Worm (Caenorhabditis elegans): ENCODE data around the gene F26D2.13.

F26D2.13 gene

DNA sequence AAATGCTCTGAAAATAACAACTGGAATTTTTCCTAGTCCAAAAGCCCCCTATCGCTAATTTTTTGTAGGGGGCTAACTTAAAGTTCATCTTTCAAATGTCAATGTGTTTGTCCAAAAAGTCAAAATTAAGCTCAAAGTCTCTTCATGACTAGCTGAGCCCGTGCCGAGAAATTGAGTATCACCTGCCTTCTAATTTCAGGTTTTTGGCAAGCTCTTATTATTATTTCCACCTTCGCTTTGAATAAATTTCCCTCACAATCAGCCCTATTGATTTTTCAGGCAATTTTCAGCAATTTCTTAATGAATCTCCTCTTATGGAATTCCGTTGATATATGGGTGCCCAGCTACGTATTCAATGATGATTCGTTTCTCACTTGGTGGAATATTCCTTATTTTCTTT is 36.0 kb downstream of the F26D2.13 start, which contains the start of gene sre-36:
TSS of gene sre-36 (plus strand) at position 301 of the 400 bp plus-strand sequence.
- no peak for TF ChIP-seq lin-14 (GFP tag; optimal IDR thresholded peaks at IDR 0.05)
- no peak for TF ChIP-seq unc-30 (tag; optimal IDR thresholded peaks at IDR 0.05)
- TF ChIP-seq C04F5.9 (tag; optimal IDR thresholded peaks at IDR 0.05) = no peak

DNA sequence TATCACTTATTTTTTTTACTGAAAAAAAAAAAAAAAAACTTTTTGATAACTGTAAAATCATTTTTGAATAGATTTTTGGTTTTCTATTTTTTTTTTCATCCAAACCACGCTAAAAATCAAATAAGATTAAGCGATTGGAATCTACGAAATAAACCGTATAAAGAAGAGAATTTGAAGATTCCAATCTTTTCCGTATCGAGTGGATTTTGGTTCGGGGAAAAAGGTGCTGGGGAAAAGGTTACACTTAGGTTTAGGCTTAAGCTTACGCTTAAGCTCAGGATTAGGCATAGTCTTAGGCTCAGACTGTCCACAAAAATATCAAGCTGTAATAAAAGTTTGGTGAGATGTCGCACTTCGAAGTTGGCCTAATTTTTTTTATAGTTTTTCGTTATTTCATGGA is 39.7 kb downstream of the F26D2.13 start, which contains the start of gene F13A7.12:
TSS of gene F13A7.12 (plus strand) at position 301 of the 400 bp plus-strand sequence.
- TF ChIP-seq mdl-1 (tag; optimal IDR thresholded peaks at IDR 0.05) (no peak), lin-39 (tag; optimal IDR thresholded peaks at IDR 0.05) (no peak), nhr-76 (tag; optimal IDR thresholded peaks at IDR 0.05) (no peak), fkh-8 (tag; optimal IDR thresholded peaks at IDR 0.05) (no peak), efl-1 (optimal IDR thresholded peaks at IDR 0.05) (no peak), efl-1 (GFP tag; optimal IDR thresholded peaks at IDR 0.05 in 1 of 2) (no peak), aly-2 (tag; optimal IDR thresholded peaks at IDR 0.05) (no peak), C04F5.9 (tag; optimal IDR thresholded peaks at IDR 0.05) (no peak), egl-13 (tag; optimal IDR thresholded peaks at IDR 0.05) (no peak), mef-2 (tag; optimal IDR thresholded peaks at IDR 0.05) (no peak), pax-3 (tag; optimal IDR thresholded peaks at IDR 0.05) (no peak), unc-98 (GFP tag; IDR thresholded peaks at IDR 0.05) (no peak), fkh-4 (tag; optimal IDR thresholded peaks at IDR 0.05; ENCODE audit: borderline replicate concordance) (no peak), nhr-20 (tag; optimal IDR thresholded peaks at IDR 0.05) (no peak), sup-37 (GFP tag; optimal IDR thresholded peaks at IDR 0.05) (no peak), mab-9 (GFP tag; IDR thresholded peaks at IDR 0.05) (no peak), ceh-82 (tag; optimal IDR thresholded peaks at IDR 0.05) (no peak), pqm-1 (tag; optimal IDR thresholded peaks at IDR 0.05) (no peak), irx-1 (tag; optimal IDR thresholded peaks at IDR 0.05) (no peak), unc-130 (tag; optimal IDR thresholded peaks at IDR 0.05) (no peak), xbp-1 (tag; optimal IDR thresholded peaks at IDR 0.05) (no peak)

DNA sequence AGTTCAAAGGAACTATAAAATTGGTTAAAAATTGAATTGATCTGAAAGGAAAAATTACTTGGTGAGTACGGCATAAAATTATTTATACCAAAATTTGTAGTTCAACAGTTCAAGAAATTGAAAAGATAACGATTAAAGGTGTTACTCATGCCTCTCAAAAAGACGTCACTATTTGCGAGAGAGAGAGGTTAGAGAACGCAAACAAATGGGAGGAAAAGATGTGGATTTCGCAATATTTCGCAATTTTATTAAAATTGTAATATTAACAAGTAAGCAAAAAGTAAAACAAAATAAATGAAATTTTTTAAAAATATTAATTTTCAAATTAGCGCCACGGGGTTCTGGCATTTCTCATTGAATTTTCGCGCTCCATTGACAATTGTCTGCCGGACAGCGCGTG is 40.3 kb downstream of the F26D2.13 start, which contains the start of gene F13A7.11:
TSS of gene F13A7.11 (minus strand) at position 174 of the 400 bp plus-strand sequence.
- TF ChIP-seq nhr-90 (tag; optimal IDR thresholded peaks at IDR 0.05; ENCODE audit: poor library complexity) (peak; percentile 19), nhr-85 (tag) (peak; percentile 66), nhr-11 (tag; optimal IDR thresholded peaks at IDR 0.05) (no peak), lin-35 (GFP tag; optimal IDR thresholded peaks at IDR 0.05) (peak in 1 of 2 experiments; percentile 1), nhr-71 (tag; optimal IDR thresholded peaks at IDR 0.05) (peak; percentile 40), sptf-1 (tag; optimal IDR thresholded peaks at IDR 0.05) (no peak), xbp-1 (tag; optimal IDR thresholded peaks at IDR 0.05) (no peak), ceh-82 (tag; optimal IDR thresholded peaks at IDR 0.05) (peak in 1 of 3 experiments; percentile 16), C16A3.4 (tag; optimal IDR thresholded peaks at IDR 0.05) (no peak), elt-3 (tag; optimal IDR thresholded peaks at IDR 0.05) (peak in 1 of 6 experiments; percentile 28), skn-1 (tag; optimal IDR thresholded peaks at IDR 0.05) (peak; percentile 81), zip-4 (GFP tag; optimal IDR thresholded peaks at IDR 0.05) (peak; percentile 99), unc-98 (GFP tag; IDR thresholded peaks at IDR 0.05) (no peak), nhr-47 (tag; optimal IDR thresholded peaks at IDR 0.05) (peak; percentile 17), efl-1 (optimal IDR thresholded peaks at IDR 0.05) (peak; percentile 7 to 25), efl-1 (GFP tag; optimal IDR thresholded peaks at IDR 0.05 in 1 of 2) (peak; percentile 10 to 82), swsn-7 (tag; optimal IDR thresholded peaks at IDR 0.05) (no peak), dpl-1 (GFP tag; optimal IDR thresholded peaks at IDR 0.05) (peak in 2 of 3 experiments; percentile 4 to 17), elt-2 (tag; optimal IDR thresholded peaks at IDR 0.05) (peak; percentile 46)

DNA sequence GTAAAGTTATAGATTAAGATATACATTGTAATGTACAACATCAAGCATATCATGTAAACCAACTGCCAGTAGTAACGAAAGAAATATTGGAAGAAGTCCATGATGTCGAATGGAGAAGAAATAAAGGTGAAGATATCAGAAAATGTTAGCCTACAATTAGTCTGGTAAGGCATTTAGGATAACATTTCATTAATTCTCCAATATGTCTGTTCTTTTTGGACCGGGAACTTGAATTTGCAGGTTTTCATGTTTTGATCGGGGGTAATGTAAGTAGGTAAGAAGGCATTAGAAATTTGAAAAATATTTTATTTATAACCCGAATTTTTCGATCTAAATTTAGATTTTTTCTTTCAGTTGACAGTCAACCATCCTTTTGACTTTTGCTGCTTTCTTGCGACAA is 41.7 kb downstream of the F26D2.13 start, which contains the start of gene srd-63:
TSS of gene srd-63 (minus strand) at position 101 of the 400 bp plus-strand sequence.
- no peak for TF ChIP-seq aly-2 (tag; optimal IDR thresholded peaks at IDR 0.05)
- no peak for TF ChIP-seq lin-35 (GFP tag; optimal IDR thresholded peaks at IDR 0.05)
- no peak for TF ChIP-seq isw-1 (GFP tag; IDR thresholded peaks at IDR 0.05)
- TF ChIP-seq pag-3 (tag; optimal IDR thresholded peaks at IDR 0.05; ENCODE audit: borderline replicate concordance, insufficient read depth) = no peak
- no peak for TF ChIP-seq nhr-20 (tag; optimal IDR thresholded peaks at IDR 0.05)
- TF ChIP-seq skn-1 (tag; optimal IDR thresholded peaks at IDR 0.05) = no peak
- no peak for TF ChIP-seq unc-130 (tag; optimal IDR thresholded peaks at IDR 0.05)
